Fruit fly (Drosophila melanogaster): ENCODE results near the gene sr.

DNA sequence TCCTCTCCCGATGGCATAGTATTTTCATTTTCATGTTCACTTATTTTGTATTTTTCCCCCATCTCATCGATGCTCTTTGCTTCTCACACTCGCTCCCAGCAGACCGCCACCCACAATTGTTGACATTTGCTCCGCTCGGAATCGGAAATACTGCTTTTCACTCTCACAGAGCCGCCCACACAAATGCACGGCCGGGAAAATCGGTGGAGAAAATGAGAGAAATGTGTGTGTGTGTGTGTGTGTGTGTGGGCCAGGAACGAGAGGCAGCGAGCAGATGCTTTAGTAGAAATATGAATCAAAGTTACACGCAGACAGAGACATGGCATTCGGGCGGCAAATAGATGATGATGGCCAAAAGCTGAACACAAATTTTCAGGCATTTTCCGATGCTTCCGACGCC, 4.0 kb downstream of the sr start:
- no peak for TF ChIP-seq CG8478 (optimal IDR thresholded peaks at IDR 0.05)
- no peak for TF ChIP-seq CTCF (optimal IDR thresholded peaks at IDR 0.05)
